Fruit fly (Drosophila melanogaster) whole organism, embryonic: ENCODE results near the gene Uba4.

Source experiments
- Awh ChIP-seq: fragments of 200-800 bp; sonication (Bioruptor generic); IDR thresholded peaks from 2 replicates; pipeline ENCODE4, ENCODE4 v1.3.6; 2022; ENCODE audit warnings: missing biosample characterization, missing genetic modification characterization
- BEAF-32 ChIP-seq: fragments of 200-800 bp; sonication (Bioruptor generic); optimal IDR thresholded peaks from 3 replicates; lab custom pipeline; 2017; ENCODE audit warnings: missing biosample characterization, missing genetic modification characterization, mild to moderate bottlenecking, moderate library complexity, missing genetic modification reagents
- CG10147 ChIP-seq: fragments of 200-800 bp; sonication (Bioruptor generic); optimal IDR thresholded peaks from 2 replicates; lab custom pipeline; 2019; ENCODE audit warnings: missing biosample characterization, mild to moderate bottlenecking, missing genetic modification characterization, moderate library complexity
- CG10979 ChIP-seq: fragments of 200-800 bp; sonication (Bioruptor generic); optimal IDR thresholded peaks from 2 replicates; lab custom pipeline; 2018; ENCODE audit warnings: missing biosample characterization, mild to moderate bottlenecking, missing genetic modification characterization, moderate library complexity
- CG11093 ChIP-seq: fragments of 200-800 bp; sonication (Bioruptor generic); IDR thresholded peaks from 3 replicates; pipeline ENCODE4 v1.3.6; 2022; ENCODE audit warnings: missing biosample characterization, missing genetic modification characterization
- CG11560 ChIP-seq: fragments of 200-800 bp; sonication (Bioruptor generic); IDR thresholded peaks from 3 replicates; pipeline ENCODE4 v1.3.6; 2022; ENCODE audit warnings: missing biosample characterization, missing genetic modification characterization
- CG12769 ChIP-seq: fragments of 200-800 bp; sonication (Bioruptor generic); optimal IDR thresholded peaks from 2 replicates; lab custom pipeline; 2019; ENCODE audit warnings: missing biosample characterization, mild to moderate bottlenecking, missing genetic modification characterization, moderate library complexity
- CG13296 ChIP-seq: fragments of 200-800 bp; sonication (Bioruptor generic); optimal IDR thresholded peaks from 3 replicates; lab custom pipeline; 2018; ENCODE audit warnings: missing biosample characterization, mild to moderate bottlenecking, missing genetic modification characterization
- CG13624 ChIP-seq: fragments of 200-800 bp; sonication (Bioruptor generic); optimal IDR thresholded peaks from 2 replicates; lab custom pipeline; 2016; ENCODE audit warnings: missing biosample characterization, missing genetic modification characterization
- CG14667 ChIP-seq: fragments of 200-800 bp; sonication (Bioruptor generic); IDR thresholded peaks from 2 replicates; pipeline ENCODE4 v1.3.6; 2022; ENCODE audit warnings: missing biosample characterization, missing genetic modification characterization
- CG14860 ChIP-seq: fragments of 200-800 bp; sonication (Bioruptor generic); IDR thresholded peaks from 3 replicates; pipeline ENCODE4 v1.3.6; 2022; ENCODE audit warnings: missing biosample characterization, missing genetic modification characterization; ENCODE audit not compliant: partially characterized antibody
- CG15601 ChIP-seq: fragments of 200-800 bp; sonication (Bioruptor generic); optimal IDR thresholded peaks from 3 replicates; lab custom pipeline; 2019; ENCODE audit warnings: missing biosample characterization, mild to moderate bottlenecking, missing genetic modification characterization, moderate library complexity
- CG18262 ChIP-seq: fragments of 200-800 bp; optimal IDR thresholded peaks from 3 replicates; lab custom pipeline; 2019; ENCODE audit warnings: missing biosample characterization, mild to moderate bottlenecking, missing genetic modification characterization, moderate library complexity
- CG2116 ChIP-seq: fragments of 200-800 bp; sonication (Bioruptor generic); optimal IDR thresholded peaks from 3 replicates; lab custom pipeline; 2018; ENCODE audit warnings: missing biosample characterization, mild to moderate bottlenecking, missing genetic modification characterization
- CG34422 ChIP-seq: fragments of 200-800 bp; sonication (Bioruptor generic); IDR thresholded peaks from 3 replicates; pipeline ENCODE4 v1.3.6; 2022; ENCODE audit warnings: missing biosample characterization, missing genetic modification characterization
- CG3838 ChIP-seq: fragments of 200-800 bp; sonication (Bioruptor generic); optimal IDR thresholded peaks from 3 replicates; lab custom pipeline; 2016; ENCODE audit warnings: missing biosample characterization, missing genetic modification characterization
- CG6272 ChIP-seq: fragments of 200-800 bp; sonication (Bioruptor generic); IDR thresholded peaks from 2 replicates; pipeline ENCODE4 v1.3.6; 2022; ENCODE audit warnings: missing biosample characterization, missing genetic modification characterization
- CG6854 ChIP-seq: fragments of 200-800 bp; sonication (Bioruptor generic); optimal IDR thresholded peaks from 3 replicates; lab custom pipeline; 2017; ENCODE audit warnings: missing biosample characterization, mild to moderate bottlenecking, missing genetic modification characterization
- CG7271 ChIP-seq: fragments of 200-800 bp; sonication (Bioruptor generic); optimal IDR thresholded peaks from 2 replicates; lab custom pipeline; 2018; ENCODE audit warnings: missing biosample characterization, mild to moderate bottlenecking, missing genetic modification characterization, moderate library complexity
- CG7786 ChIP-seq: fragments of 200-800 bp; sonication (Bioruptor generic); optimal IDR thresholded peaks from 2 replicates; lab custom pipeline; 2016; ENCODE audit warnings: missing biosample characterization, missing genetic modification characterization
- CG9437 ChIP-seq: fragments of 200-800 bp; sonication (Bioruptor generic); optimal IDR thresholded peaks from 2 replicates; lab custom pipeline; 2018; ENCODE audit warnings: missing biosample characterization, mild to moderate bottlenecking, missing genetic modification characterization
- Camta ChIP-seq: fragments of 200-800 bp; sonication (Bioruptor generic); optimal IDR thresholded peaks from 2 replicates; lab custom pipeline; 2016; ENCODE audit warnings: missing biosample characterization, missing genetic modification characterization
- Chrac-16 ChIP-seq: fragments of 200-800 bp; sonication (Bioruptor generic); optimal IDR thresholded peaks from 3 replicates; lab custom pipeline; 2016; ENCODE audit warnings: missing biosample characterization, missing genetic modification characterization
- CoRest ChIP-seq: fragments of 200-800 bp; sonication (Bioruptor generic); optimal IDR thresholded peaks from 3 replicates; lab custom pipeline; 2018; ENCODE audit warnings: missing biosample characterization, mild to moderate bottlenecking, missing genetic modification characterization, moderate library complexity
- Fer3 ChIP-seq: fragments of 200-800 bp; sonication (Bioruptor generic); optimal IDR thresholded peaks from 2 replicates; lab custom pipeline; 2018; ENCODE audit warnings: missing biosample characterization, mild to moderate bottlenecking, missing genetic modification characterization, moderate library complexity
- Hr51 ChIP-seq, 2 experiments: fragments of 200-800 bp; sonication (Bioruptor generic); optimal IDR thresholded peaks; 2 replicates in 1 of 2; 3 replicates in 1 of 2; lab custom pipeline; 2016 to 2018; ENCODE audit warnings: missing biosample characterization in 2 of 2, missing genetic modification characterization in 2 of 2, mild to moderate bottlenecking in 1 of 2, moderate library complexity in 1 of 2
- Hsf ChIP-seq: fragments of 200-800 bp; sonication (Bioruptor generic); optimal IDR thresholded peaks from 3 replicates; lab custom pipeline; 2016; ENCODE audit warnings: missing biosample characterization, missing genetic modification characterization
- Mad ChIP-seq: fragments of 200-800 bp; sonication (Bioruptor generic); optimal IDR thresholded peaks from 2 replicates; lab custom pipeline; 2016; ENCODE audit warnings: missing biosample characterization, missing genetic modification characterization
- NFAT ChIP-seq: fragments of 200-800 bp; sonication (Bioruptor generic); IDR thresholded peaks from 2 replicates; pipeline ENCODE4 v1.3.6; 2022; ENCODE audit warnings: missing biosample characterization, missing genetic modification characterization
- NfI ChIP-seq: fragments of 200-800 bp; sonication (Bioruptor generic); optimal IDR thresholded peaks from 3 replicates; lab custom pipeline; 2018; ENCODE audit warnings: missing biosample characterization, mild to moderate bottlenecking, missing genetic modification characterization, moderate library complexity
- Ptx1 ChIP-seq: fragments of 200-800 bp; sonication (Bioruptor generic); IDR thresholded peaks from 2 replicates; pipeline ENCODE4 v1.3.6; 2022; ENCODE audit warnings: missing biosample characterization, missing genetic modification characterization
- Sox100B ChIP-seq: fragments of 200-800 bp; sonication (Bioruptor generic); optimal IDR thresholded peaks from 3 replicates; lab custom pipeline; 2018; ENCODE audit warnings: missing biosample characterization, mild to moderate bottlenecking, missing genetic modification characterization
- Tbp ChIP-seq: fragments of >200 bp; optimal IDR thresholded peaks from 2 replicates; lab custom pipeline; 2018; ENCODE audit warnings: missing biosample characterization, missing genetic modification characterization
- ash1 ChIP-seq: fragments of 200-800 bp; sonication (Bioruptor generic); optimal IDR thresholded peaks from 2 replicates; lab custom pipeline; 2018; ENCODE audit warnings: missing biosample characterization, mild to moderate bottlenecking, missing genetic modification characterization
- bbx ChIP-seq: fragments of 200-800 bp; sonication (Bioruptor generic); IDR thresholded peaks from 2 replicates; pipeline ENCODE4 v1.3.6; 2022; ENCODE audit warnings: missing biosample characterization, missing genetic modification characterization; ENCODE audit not compliant: partially characterized antibody
- cg ChIP-seq: fragments of 200-800 bp; sonication (Bioruptor generic); optimal IDR thresholded peaks from 3 replicates; lab custom pipeline; 2019; ENCODE audit warnings: missing biosample characterization, mild to moderate bottlenecking, missing genetic modification characterization, moderate library complexity
- chinmo ChIP-seq: fragments of 200-800 bp; sonication (Bioruptor generic); IDR thresholded peaks from 4 replicates; pipeline ENCODE4 v1.3.6; 2022; ENCODE audit warnings: missing biosample characterization, missing genetic modification characterization; ENCODE audit not compliant: partially characterized antibody
- chm ChIP-seq: fragments of 200-800 bp; sonication (Bioruptor generic); IDR thresholded peaks from 2 replicates; pipeline ENCODE4 v1.3.6; 2022; ENCODE audit warnings: missing biosample characterization, missing genetic modification characterization
- crp ChIP-seq, 2 experiments: fragments of 200-800 bp; sonication (Bioruptor generic); optimal IDR thresholded peaks; 2 replicates in 1 of 2; 3 replicates in 1 of 2; lab custom pipeline; 2017; ENCODE audit warnings: missing biosample characterization in 2 of 2, missing genetic modification characterization in 2 of 2, mild to moderate bottlenecking in 1 of 2, moderate library complexity in 1 of 2
- esg ChIP-seq: fragments of 200-800 bp; sonication (Bioruptor generic); conservative IDR thresholded peaks from 2 replicates; pipeline ENCODE4 v1.3.6; 2022; ENCODE audit warnings: missing biosample characterization, missing genetic modification characterization
- fu2 ChIP-seq: fragments of 200-800 bp; sonication (Bioruptor generic); optimal IDR thresholded peaks from 2 replicates; lab custom pipeline; 2016; ENCODE audit warnings: missing biosample characterization, missing genetic modification characterization
- lab ChIP-seq: fragments of 200-800 bp; sonication (Bioruptor generic); optimal IDR thresholded peaks from 3 replicates; lab custom pipeline; 2017; ENCODE audit warnings: missing biosample characterization, missing genetic modification characterization, mild to moderate bottlenecking, moderate library complexity, missing genetic modification reagents
- odd ChIP-seq: fragments of 200-800 bp; sonication (Bioruptor generic); optimal IDR thresholded peaks from 2 replicates; lab custom pipeline; 2017; ENCODE audit warnings: missing biosample characterization, mild to moderate bottlenecking, missing genetic modification characterization
- phol ChIP-seq: fragments of 200-800 bp; sonication (Bioruptor generic); optimal IDR thresholded peaks from 3 replicates; lab custom pipeline; 2018; ENCODE audit warnings: missing biosample characterization, mild to moderate bottlenecking, missing genetic modification characterization, moderate library complexity
- prd ChIP-seq, 3 experiments: fragments of >200 bp in 2 of 3; fragments of 200-800 bp in 1 of 3; sonication (Bioruptor generic) in 1 of 3; optimal IDR thresholded peaks in 2 of 3; IDR thresholded peaks in 1 of 3; 2 replicates in 2 of 3; 3 replicates in 1 of 3; pipeline versions ENCODE4 v1.3.6 to Lab custom; 2017 to 2022; ENCODE audit warnings: missing biosample characterization in 1 of 3, missing genetic modification characterization in 1 of 3
- pum ChIP-seq: fragments of 200-800 bp; sonication (Bioruptor generic); optimal IDR thresholded peaks from 2 replicates; lab custom pipeline; 2016; ENCODE audit warnings: missing biosample characterization, missing genetic modification characterization
- sc ChIP-seq, 3 experiments: fragments of >200 bp in 2 of 3; fragments of 200-800 bp in 1 of 3; sonication (Bioruptor generic) in 1 of 3; optimal IDR thresholded peaks; 2 replicates in 2 of 3; 3 replicates in 1 of 3; lab custom pipeline; 2017; ENCODE audit warnings: mild to moderate bottlenecking in 1 of 3, missing biosample characterization in 1 of 3, missing genetic modification characterization in 1 of 3, missing genetic modification reagents in 1 of 3
- ssp ChIP-seq: fragments of 200-800 bp; sonication (Bioruptor generic); IDR thresholded peaks from 2 replicates; pipeline ENCODE4 v1.3.6; 2022; ENCODE audit warnings: missing biosample characterization, missing genetic modification characterization
- wdn ChIP-seq: fragments of 200-800 bp; sonication (Bioruptor generic); IDR thresholded peaks from 2 replicates; pipeline ENCODE4 v1.3.6; 2022; ENCODE audit warnings: missing biosample characterization, missing genetic modification characterization

Uba4 gene

dm6 chr2L:8511723-8512122, 5.5 kb upstream of the Uba4 start, which contains the start of gene CG13096:
TSS of gene CG13096 (minus strand) at chr2L:8511866.
- TF ChIP-seq Sox100B (GFP tag; lab: Kevin White, UChicago) (no peak), chinmo (peak; percentile 99), NfI (GFP tag; lab: Kevin White, UChicago) (no peak), CG14860 (GFP tag; lab: Robert Waterston, UW) (peak; percentile 96), CoRest (tag; lab: Kevin White, UChicago) (peak; percentile 64), ash1 (GFP tag; lab: Kevin White, UChicago) (no peak), esg (GFP tag; lab: Robert Waterston, UW) (no peak), CG13624 (GFP tag; lab: Kevin White, UChicago) (peak; percentile 73), Fer3 (tag; lab: Kevin White, UChicago) (no peak), phol (tag; lab: Kevin White, UChicago) (peak; percentile 61), Chrac-16 (GFP tag; lab: Kevin White, UChicago) (no peak), fu2 (GFP tag; lab: Kevin White, UChicago) (no peak), CG7786 (GFP tag; lab: Kevin White, UChicago) (no peak), CG12769 (tag; lab: Kevin White, UChicago) (no peak), sc (optimal IDR thresholded peaks at IDR 0.05; lab: Kevin White, UChicago) (no peak), sc (GFP tag; optimal IDR thresholded peaks at IDR 0.05; lab: Kevin White, UChicago) (no peak), CG34422 (GFP tag; lab: Robert Waterston, UW) (peak; percentile 71; the same call in 1 of the 3 replicates), Ptx1 (no peak), odd (GFP tag; lab: Kevin White, UChicago) (no peak), CG7271 (tag; lab: Kevin White, UChicago) (no peak), Hr51 (GFP tag; optimal IDR thresholded peaks at IDR 0.05; lab: Kevin White, UChicago) (peak in 1 of 2 experiments; percentile 27), CG14667 (no peak), NFAT (GFP tag; lab: Robert Waterston, UW) (no peak; the same call in 1 of the 2 replicates), CG11560 (tag; lab: Robert Waterston, UW) (peak; percentile 58; the same call in 1 of the 3 replicates), prd (optimal IDR thresholded peaks at IDR 0.05; lab: Kevin White, UChicago) (no peak), prd (GFP tag; IDR thresholded peaks at IDR 0.05; lab: Robert Waterston, UW) (no peak; the same call in 2 of the 3 replicates), Mad (GFP tag; lab: Kevin White, UChicago) (peak; percentile 49), CG10979 (tag; lab: Kevin White, UChicago) (no peak), CG18262 (tag; lab: Kevin White, UChicago) (peak; percentile 12), ssp (GFP tag; lab: Robert Waterston, UW) (no peak), CG13296 (GFP tag; lab: Kevin White, UChicago) (no peak), chm (GFP tag; lab: Robert Waterston, UW) (no peak), CG2116 (GFP tag; lab: Kevin White, UChicago) (peak; percentile 96), CG15601 (peak; percentile 59), CG11093 (GFP tag; lab: Robert Waterston, UW) (no peak), wdn (GFP tag; lab: Robert Waterston, UW) (no peak), pum (GFP tag; lab: Kevin White, UChicago) (no peak), bbx (peak; percentile 99), CG6272 (GFP tag; lab: Robert Waterston, UW) (peak; percentile 22; the same call in 1 of the 2 replicates), crp (GFP tag; optimal IDR thresholded peaks at IDR 0.05; lab: Kevin White, UChicago) (peak; percentile 73 to 95), CG6854 (GFP tag; lab: Kevin White, UChicago) (no peak), Camta (GFP tag; lab: Kevin White, UChicago) (no peak), Awh (GFP tag; lab: Robert Waterston, UW) (no peak), Hsf (peak; percentile 11), lab (GFP tag; lab: Kevin White, UChicago) (no peak), cg (GFP tag; lab: Kevin White, UChicago) (no peak), CG10147 (GFP tag; lab: Kevin White, UChicago) (no peak), CG9437 (GFP tag; lab: Kevin White, UChicago) (peak; percentile 87), BEAF-32 (GFP tag; lab: Kevin White, UChicago) (peak; percentile 99), CG3838 (GFP tag; lab: Kevin White, UChicago) (no peak), Tbp (no peak)
